Worm (Caenorhabditis elegans) whole organism, L2 larva: ENCODE results near the gene srg-8.

Experiments used
- ama-1 ChIP-seq: fragments of 150-350 bp; optimal IDR thresholded peaks from 2 replicates; lab custom pipeline; 2018; ENCODE audit warnings: inconsistent platforms
- egl-27 ChIP-seq: sonication (generic microtip); optimal IDR thresholded peaks from 3 replicates; lab custom pipeline; 2017; ENCODE audit warnings: missing biosample characterization, missing genetic modification reagents, missing genetic modification characterization
- unc-62 ChIP-seq: fragments of 150-350 bp; optimal IDR thresholded peaks from 2 replicates; lab custom pipeline; 2014; ENCODE audit warnings: missing biosample characterization, missing genetic modification reagents, missing genetic modification characterization

DNA sequence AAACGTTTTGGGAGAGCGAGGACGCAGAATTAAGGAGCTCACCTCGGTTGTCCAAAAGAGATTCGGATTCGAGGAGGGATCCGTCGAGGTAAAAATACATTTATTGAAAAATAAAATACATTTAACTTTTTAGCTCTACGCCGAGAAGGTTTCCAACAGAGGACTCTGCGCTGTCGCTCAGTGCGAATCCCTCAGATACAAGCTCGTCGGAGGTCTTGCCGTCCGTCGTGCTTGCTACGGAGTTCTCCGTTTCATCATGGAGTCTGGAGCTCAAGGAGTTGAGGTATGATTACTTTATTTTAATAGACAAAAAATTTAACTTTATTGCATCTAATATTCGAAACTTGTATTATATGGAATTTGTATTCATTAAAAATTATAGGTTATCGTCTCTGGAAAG, 47.6 kb downstream of the srg-8 start:
- TF ChIP-seq ama-1 (lab: Kevin White, UChicago) (no peak), egl-27 (tag; lab: Kevin White, UChicago) (no peak), unc-62 (no peak)
